Fruit fly (Drosophila melanogaster) whole organism, embryonic: ENCODE measurements around the gene CAH7.

Source experiments
- BEAF-32 ChIP-seq: fragments of 200-800 bp; sonication (Bioruptor generic); optimal IDR thresholded peaks from 3 replicates; lab custom pipeline; 2017; ENCODE audit warnings: missing biosample characterization, missing genetic modification characterization, mild to moderate bottlenecking, moderate library complexity, missing genetic modification reagents
- Bdp1 ChIP-seq: fragments of 200-800 bp; sonication (Bioruptor generic); optimal IDR thresholded peaks from 3 replicates; lab custom pipeline; 2016; ENCODE audit warnings: missing biosample characterization, missing genetic modification characterization
- Blimp-1 ChIP-seq: fragments of 200-800 bp; sonication (Bioruptor generic); optimal IDR thresholded peaks from 3 replicates; lab custom pipeline; 2018; ENCODE audit warnings: missing biosample characterization, missing genetic modification characterization, mild to moderate bottlenecking, moderate library complexity, missing genetic modification reagents
- CG13287 ChIP-seq: fragments of 200-800 bp; sonication (Bioruptor generic); IDR thresholded peaks from 2 replicates; pipeline ENCODE4 v1.3.6; 2022; ENCODE audit warnings: missing biosample characterization, missing genetic modification characterization; ENCODE audit not compliant: partially characterized antibody
- CG13296 ChIP-seq: fragments of 200-800 bp; sonication (Bioruptor generic); optimal IDR thresholded peaks from 3 replicates; lab custom pipeline; 2018; ENCODE audit warnings: missing biosample characterization, mild to moderate bottlenecking, missing genetic modification characterization
- CG13894 ChIP-seq: fragments of 200-800 bp; sonication (Bioruptor generic); optimal IDR thresholded peaks from 3 replicates; lab custom pipeline; 2018; ENCODE audit warnings: missing biosample characterization, mild to moderate bottlenecking, missing genetic modification characterization, moderate library complexity
- CG15514 ChIP-seq: fragments of 200-800 bp; sonication (Bioruptor generic); optimal IDR thresholded peaks from 3 replicates; lab custom pipeline; 2017; ENCODE audit warnings: missing biosample characterization, missing genetic modification characterization, mild to moderate bottlenecking, moderate library complexity, missing genetic modification reagents
- CG2712 ChIP-seq: fragments of 200-800 bp; optimal IDR thresholded peaks from 3 replicates; lab custom pipeline; 2019; ENCODE audit warnings: missing biosample characterization, mild to moderate bottlenecking, missing genetic modification characterization, moderate library complexity
- CG34376 ChIP-seq: fragments of 200-800 bp; sonication (Bioruptor generic); optimal IDR thresholded peaks from 2 replicates; lab custom pipeline; 2018; ENCODE audit warnings: missing biosample characterization, mild to moderate bottlenecking, missing genetic modification characterization
- CG7357 ChIP-seq: fragments of 200-800 bp; sonication (Bioruptor generic); IDR thresholded peaks from 3 replicates; pipeline ENCODE4 v1.3.6; 2022; ENCODE audit warnings: missing biosample characterization, missing genetic modification characterization
- CG7745 ChIP-seq: fragments of 200-800 bp; sonication (Bioruptor generic); optimal IDR thresholded peaks from 2 replicates; lab custom pipeline; 2018; ENCODE audit warnings: missing biosample characterization, mild to moderate bottlenecking, missing genetic modification characterization, moderate library complexity
- CG7839 ChIP-seq: fragments of 200-800 bp; sonication (Bioruptor generic); optimal IDR thresholded peaks from 3 replicates; lab custom pipeline; 2018; ENCODE audit warnings: missing biosample characterization, mild to moderate bottlenecking, missing genetic modification characterization, moderate library complexity
- CG7928 ChIP-seq: fragments of 200-800 bp; sonication (Bioruptor generic); optimal IDR thresholded peaks from 2 replicates; lab custom pipeline; 2017; ENCODE audit warnings: missing biosample characterization, mild to moderate bottlenecking, missing genetic modification characterization
- CG8765 ChIP-seq: fragments of 200-800 bp; sonication (Bioruptor generic); IDR thresholded peaks from 2 replicates; pipeline ENCODE4 v1.3.6; 2022; ENCODE audit warnings: missing biosample characterization, missing genetic modification characterization
- Dll ChIP-seq: fragments of 200-800 bp; sonication (Bioruptor generic); IDR thresholded peaks from 4 replicates; pipeline ENCODE4 v1.3.6; 2022; ENCODE audit warnings: missing biosample characterization, missing genetic modification characterization; ENCODE audit not compliant: partially characterized antibody
- Dp ChIP-seq: fragments of 200-800 bp; sonication (Bioruptor generic); optimal IDR thresholded peaks from 2 replicates; lab custom pipeline; 2018; ENCODE audit warnings: missing biosample characterization, mild to moderate bottlenecking, missing genetic modification characterization, moderate library complexity
- Dref ChIP-seq: fragments of 200-800 bp; sonication (Bioruptor generic); IDR thresholded peaks from 2 replicates; pipeline ENCODE4 v1.3.6; 2022; ENCODE audit warnings: missing biosample characterization, missing genetic modification characterization
- HLH4C ChIP-seq: fragments of 200-800 bp; sonication (Bioruptor generic); IDR thresholded peaks from 3 replicates; pipeline ENCODE4 v1.3.6; 2022; ENCODE audit warnings: missing biosample characterization, missing genetic modification characterization; ENCODE audit not compliant: partially characterized antibody
- HmgD ChIP-seq: fragments of 200-800 bp; sonication (Bioruptor generic); optimal IDR thresholded peaks from 3 replicates; lab custom pipeline; 2016; ENCODE audit warnings: missing biosample characterization, missing genetic modification characterization
- MBD-R2 ChIP-seq: fragments of 200-800 bp; sonication (Bioruptor generic); IDR thresholded peaks from 2 replicates; pipeline ENCODE4 v1.3.6; 2022; ENCODE audit warnings: missing biosample characterization, missing genetic modification characterization
- Ravus ChIP-seq: fragments of 200-800 bp; sonication (Bioruptor generic); IDR thresholded peaks from 2 replicates; pipeline ENCODE4 v1.3.6; 2022; ENCODE audit warnings: missing biosample characterization, missing genetic modification characterization
- Sry-δ ChIP-seq: fragments of 200-800 bp; sonication (Bioruptor generic); optimal IDR thresholded peaks from 2 replicates; lab custom pipeline; 2016; ENCODE audit warnings: missing biosample characterization, missing genetic modification characterization
- eve ChIP-seq, 2 experiments: fragments of >200 bp; optimal IDR thresholded peaks; 2 replicates each; lab custom pipeline; 2017; ENCODE audit warnings: missing biosample characterization in 2 of 2, missing genetic modification characterization in 2 of 2
- exex ChIP-seq: fragments of 200-800 bp; sonication (Bioruptor generic); optimal IDR thresholded peaks from 4 replicates; lab custom pipeline; 2018; ENCODE audit warnings: missing biosample characterization, mild to moderate bottlenecking, missing genetic modification characterization, moderate library complexity
- gem ChIP-seq: fragments of 200-800 bp; sonication (Bioruptor generic); optimal IDR thresholded peaks from 2 replicates; lab custom pipeline; 2019; ENCODE audit warnings: missing biosample characterization, mild to moderate bottlenecking, missing genetic modification characterization, moderate library complexity
- gfzf ChIP-seq: fragments of 200-800 bp; sonication (Bioruptor generic); optimal IDR thresholded peaks from 2 replicates; lab custom pipeline; 2016; ENCODE audit warnings: missing biosample characterization, mild to moderate bottlenecking, missing genetic modification characterization, moderate library complexity
- grn ChIP-seq: fragments of 200-800 bp; sonication (Bioruptor generic); optimal IDR thresholded peaks from 3 replicates; lab custom pipeline; 2017; ENCODE audit warnings: missing biosample characterization, missing genetic modification characterization
- ken ChIP-seq: fragments of 200-800 bp; sonication (Bioruptor generic); IDR thresholded peaks from 3 replicates; pipeline ENCODE4 v1.3.6; 2022; ENCODE audit warnings: missing biosample characterization, missing genetic modification characterization
- maf-S ChIP-seq: fragments of 200-800 bp; sonication (Bioruptor generic); optimal IDR thresholded peaks from 2 replicates; lab custom pipeline; 2016; ENCODE audit warnings: missing biosample characterization, missing genetic modification characterization
- mirr ChIP-seq: fragments of 200-800 bp; sonication (Bioruptor generic); optimal IDR thresholded peaks from 3 replicates; lab custom pipeline; 2018; ENCODE audit warnings: missing biosample characterization, mild to moderate bottlenecking, missing genetic modification characterization
- mld ChIP-seq: fragments of 200-800 bp; sonication (Bioruptor generic); IDR thresholded peaks from 3 replicates; pipeline ENCODE4 v1.3.6; 2022; ENCODE audit warnings: missing biosample characterization, missing genetic modification characterization; ENCODE audit not compliant: partially characterized antibody
- onecut ChIP-seq: fragments of 200-800 bp; sonication (Bioruptor generic); IDR thresholded peaks from 2 replicates; pipeline ENCODE4 v1.3.6; 2022; ENCODE audit warnings: missing biosample characterization, missing genetic modification characterization
- pzg ChIP-seq: fragments of 200-800 bp; sonication (Bioruptor generic); optimal IDR thresholded peaks from 3 replicates; lab custom pipeline; 2018; ENCODE audit warnings: missing biosample characterization, mild to moderate bottlenecking, missing genetic modification characterization, moderate library complexity
- ro ChIP-seq: fragments of 200-800 bp; sonication (Bioruptor generic); IDR thresholded peaks from 2 replicates; pipeline ENCODE4 v1.3.6; 2022; ENCODE audit warnings: missing biosample characterization, missing genetic modification characterization
- row ChIP-seq: fragments of 200-800 bp; sonication (Bioruptor generic); IDR thresholded peaks from 3 replicates; pipeline ENCODE4 v1.3.6; 2022; ENCODE audit warnings: missing biosample characterization, missing genetic modification characterization
- salm ChIP-seq: fragments of 200-800 bp; sonication (Bioruptor generic); optimal IDR thresholded peaks from 2 replicates; lab custom pipeline; 2018; ENCODE audit warnings: missing biosample characterization, mild to moderate bottlenecking, missing genetic modification characterization
- sd ChIP-seq: fragments of 200-800 bp; sonication (Bioruptor generic); optimal IDR thresholded peaks from 3 replicates; lab custom pipeline; 2018; ENCODE audit warnings: missing biosample characterization, mild to moderate bottlenecking, missing genetic modification characterization, moderate library complexity
- sisA ChIP-seq: fragments of 200-800 bp; sonication (Bioruptor generic); IDR thresholded peaks from 2 replicates; pipeline ENCODE4 v1.3.6; 2022; ENCODE audit warnings: missing biosample characterization, missing genetic modification characterization
- stwl ChIP-seq: fragments of 200-800 bp; sonication (Bioruptor generic); optimal IDR thresholded peaks from 3 replicates; lab custom pipeline; 2018; ENCODE audit warnings: missing biosample characterization, mild to moderate bottlenecking, missing genetic modification characterization, moderate library complexity
- tap ChIP-seq: fragments of 200-800 bp; optimal IDR thresholded peaks from 3 replicates; lab custom pipeline; 2019; ENCODE audit warnings: missing biosample characterization, mild to moderate bottlenecking, missing genetic modification characterization, moderate library complexity
- toy ChIP-seq: fragments of 200-800 bp; sonication (Bioruptor generic); IDR thresholded peaks from 2 replicates; pipeline ENCODE4 v1.3.6; 2022; ENCODE audit warnings: missing biosample characterization, missing genetic modification characterization
- trem ChIP-seq: fragments of 200-800 bp; optimal IDR thresholded peaks from 3 replicates; lab custom pipeline; 2019; ENCODE audit warnings: missing biosample characterization, mild to moderate bottlenecking, missing genetic modification characterization, moderate library complexity

The CAH7 gene

dm6 chr3R:10119592-10119991 is 7.6 kb downstream of the CAH7 start (continued):
- peak; percentile 34 for TF ChIP-seq CG34376 (GFP tag; lab: Kevin White, UChicago)
- TF ChIP-seq gem (tag; lab: Kevin White, UChicago): no peak
- TF ChIP-seq toy (GFP tag; lab: Robert Waterston, UW): no peak
- TF ChIP-seq CG7357 (GFP tag; lab: Robert Waterston, UW): 0 out of 3 replicates have a peak, but pooled peaks have one; percentile 12
- peak; percentile 78 for TF ChIP-seq grn (GFP tag; lab: Kevin White, UChicago)
- TF ChIP-seq mirr (GFP tag; lab: Kevin White, UChicago): peak; percentile 95
- TF ChIP-seq Bdp1: no peak
- TF ChIP-seq sd: no peak
- no peak for TF ChIP-seq sisA
- no peak for TF ChIP-seq CG7745
- TF ChIP-seq CG2712 (tag; lab: Kevin White, UChicago): no peak

dm6 chr3R:10121266-10121904 is 9.3 kb downstream of the CAH7 start, which contains the start of the genes gammaSnap2 and ATPsynepsilonL:
Gene gammaSnap2, minus strand, starts transcription at chr3R:10121400.
Gene ATPsynepsilonL, plus strand, starts transcription at chr3R:10121773.
- TF ChIP-seq CG7839 (tag; lab: Kevin White, UChicago) (no peak), CG13296 (no peak), trem (no peak), onecut (GFP tag; lab: Robert Waterston, UW) (peak; percentile 89), ro (no peak), ken (GFP tag; lab: Robert Waterston, UW) (no peak), Dp (GFP tag; lab: Kevin White, UChicago) (peak; percentile 14), MBD-R2 (GFP tag; lab: Robert Waterston, UW) (peak; percentile 36; the same call in 1 of the 2 replicates), CG15514 (GFP tag; lab: Kevin White, UChicago) (peak; percentile 97), Ravus (GFP tag; lab: Robert Waterston, UW) (no peak), Dll (0 out of 4 replicates have a peak, but pooled peaks have one; percentile 51), Sry-δ (GFP tag; lab: Kevin White, UChicago) (peak; percentile 4), Blimp-1 (GFP tag; lab: Kevin White, UChicago) (no peak), salm (tag; lab: Kevin White, UChicago) (no peak), CG13287 (GFP tag; lab: Robert Waterston, UW) (peak; percentile 41; the same call in 1 of the 2 replicates), HmgD (GFP tag; lab: Kevin White, UChicago) (no peak), CG13894 (tag; lab: Kevin White, UChicago) (peak; percentile 18), tap (tag; lab: Kevin White, UChicago) (no peak), gfzf (peak; percentile 40), eve (GFP tag; optimal IDR thresholded peaks at IDR 0.05; lab: Kevin White, UChicago) (peak in 1 of 2 experiments; percentile 9), CG8765 (GFP tag; lab: Robert Waterston, UW) (no peak), pzg (GFP tag; lab: Kevin White, UChicago) (peak; percentile 4), stwl (tag; lab: Kevin White, UChicago) (peak; percentile 81), maf-S (GFP tag; lab: Kevin White, UChicago) (no peak), mld (0 out of 3 replicates have a peak, but pooled peaks have one; percentile 12), BEAF-32 (peak; percentile 27), HLH4C (0 out of 3 replicates have a peak, but pooled peaks have one; percentile 26), exex (tag; lab: Kevin White, UChicago) (no peak), row (0 out of 3 replicates have a peak, but pooled peaks have one; percentile 23), CG7928 (GFP tag; lab: Kevin White, UChicago) (peak; percentile 18), Dref (GFP tag; lab: Robert Waterston, UW) (peak; percentile 38; the same call in 1 of the 2 replicates)
